Fruit fly (Drosophila melanogaster) whole organism, adult: ENCODE measurements around the gene CG5181.

Experiments used
- CG11617 ChIP-seq: fragments of 200-800 bp; sonication (Bioruptor generic); optimal IDR thresholded peaks from 2 replicates; lab custom pipeline; 2017; ENCODE audit warnings: mild to moderate bottlenecking, missing biosample characterization, missing genetic modification reagents, missing genetic modification characterization
- CG7045 ChIP-seq: fragments of 200-800 bp; sonication (Bioruptor generic); optimal IDR thresholded peaks from 2 replicates; lab custom pipeline; 2017; ENCODE audit warnings: missing biosample characterization, mild to moderate bottlenecking, missing genetic modification characterization
- Clk ChIP-seq: fragments of 200-800 bp; sonication (Bioruptor generic); optimal IDR thresholded peaks from 2 replicates; lab custom pipeline; 2017; ENCODE audit warnings: missing biosample characterization, missing genetic modification characterization
- cic ChIP-seq: fragments of 200-800 bp; sonication (Bioruptor generic); optimal IDR thresholded peaks from 2 replicates; lab custom pipeline; 2017; ENCODE audit warnings: missing biosample characterization, mild to moderate bottlenecking, missing genetic modification characterization, moderate library complexity
- tj ChIP-seq: fragments of 200-800 bp; sonication (Bioruptor generic); optimal IDR thresholded peaks from 3 replicates; lab custom pipeline; 2017; ENCODE audit warnings: missing biosample characterization, mild to moderate bottlenecking, missing genetic modification characterization, moderate library complexity

dm6 chr2L:7435475-7435874, 25.9 kb upstream of the CG5181 start:
- TF ChIP-seq Clk (GFP tag; lab: Kevin White, UChicago): no peak
- TF ChIP-seq CG7045 (GFP tag; lab: Kevin White, UChicago): no peak
- no peak for TF ChIP-seq cic (GFP tag; lab: Kevin White, UChicago)
- TF ChIP-seq CG11617 (GFP tag; lab: Kevin White, UChicago): no peak
- no peak for TF ChIP-seq tj (GFP tag; lab: Kevin White, UChicago)
